Worm (Caenorhabditis elegans) whole organism, young adult: ENCODE data around the gene sqv-4.

ENCODE experiments used
- B0336.3 ChIP-seq: fragments of 200-800 bp; sonication (Bioruptor generic); IDR thresholded peaks from 2 replicates; pipeline ENCODE4 v1.3.6; 2022; ENCODE audit warnings: missing genetic modification characterization, missing compliant biosample characterization
- C06A6.2 ChIP-seq: fragments of 200-800 bp; sonication (Bioruptor generic); conservative IDR thresholded peaks from 2 replicates; pipeline ENCODE4 v1.3.6; 2022; ENCODE audit warnings: missing genetic modification characterization, missing compliant biosample characterization
- C17E4.6 ChIP-seq: fragments of 200-800 bp; sonication (Bioruptor generic); IDR thresholded peaks from 2 replicates; pipeline ENCODE4 v1.3.6; 2022; ENCODE audit warnings: missing genetic modification reagents, missing genetic modification characterization, missing compliant biosample characterization
- F33H1.4 ChIP-seq: fragments of 200-800 bp; sonication (Bioruptor generic); IDR thresholded peaks from 2 replicates; pipeline ENCODE4 v1.3.6; 2022; ENCODE audit warnings: missing genetic modification reagents, missing genetic modification characterization, missing compliant biosample characterization
- F39B2.1 ChIP-seq: fragments of 200-800 bp; sonication (Bioruptor generic); IDR thresholded peaks from 2 replicates; pipeline ENCODE4 v1.3.6; 2022; ENCODE audit warnings: missing genetic modification reagents, missing genetic modification characterization, missing compliant biosample characterization
- F52B5.7 ChIP-seq: sonication (generic microtip); optimal IDR thresholded peaks from 2 replicates; lab custom pipeline; 2016; ENCODE audit warnings: mild to moderate bottlenecking, missing genetic modification characterization, missing compliant biosample characterization
- F57C9.4 ChIP-seq: sonication (generic microtip); optimal IDR thresholded peaks from 2 replicates; lab custom pipeline; 2017; ENCODE audit warnings: mild to moderate bottlenecking, missing genetic modification characterization, missing compliant biosample characterization
- K12H6.12 ChIP-seq: fragments of 200-800 bp; sonication (Bioruptor generic); optimal IDR thresholded peaks from 2 replicates; lab custom pipeline; 2018; ENCODE audit warnings: mild to moderate bottlenecking, missing genetic modification characterization, missing compliant biosample characterization
- Y67H2A.10 ChIP-seq: fragments of 200-800 bp; sonication (Bioruptor generic); conservative IDR thresholded peaks from 2 replicates; pipeline ENCODE4 v1.3.6; 2022; ENCODE audit warnings: missing genetic modification reagents, missing genetic modification characterization, missing compliant biosample characterization
- akir-1 ChIP-seq: fragments of 200-800 bp; sonication (Bioruptor generic); optimal IDR thresholded peaks from 2 replicates; lab custom pipeline; 2018; ENCODE audit warnings: mild to moderate bottlenecking, missing genetic modification characterization, moderate library complexity, missing compliant biosample characterization
- ama-1 ChIP-seq, 3 experiments: fragments of 150-350 bp in 1 of 3; sonication (generic microtip) in 2 of 3; optimal IDR thresholded peaks; 2 replicates each; lab custom pipeline; 2014 to 2018; ENCODE audit warnings: missing biosample characterization in 2 of 3, missing genetic modification characterization in 2 of 3, missing genetic modification reagents in 2 of 3
- athp-1 ChIP-seq: sonication (generic microtip); optimal IDR thresholded peaks from 2 replicates; lab custom pipeline; 2017; ENCODE audit warnings: mild to moderate bottlenecking, missing genetic modification characterization, missing compliant biosample characterization
- bed-1 ChIP-seq: fragments of 200-800 bp; sonication (Bioruptor generic); IDR thresholded peaks from 2 replicates; pipeline ENCODE4 v1.3.6; 2022; ENCODE audit warnings: missing genetic modification reagents, missing genetic modification characterization, missing compliant biosample characterization
- cebp-2 ChIP-seq: fragments of 200-800 bp; sonication (Bioruptor generic); IDR thresholded peaks from 2 replicates; pipeline ENCODE4 v1.3.6; 2022; ENCODE audit warnings: missing genetic modification characterization, missing compliant biosample characterization
- ceh-100 ChIP-seq: fragments of 200-800 bp; sonication (Bioruptor generic); IDR thresholded peaks from 2 replicates; pipeline ENCODE4 v1.3.6; 2022; ENCODE audit warnings: missing genetic modification reagents, missing genetic modification characterization, missing compliant biosample characterization
- ceh-27 ChIP-seq: fragments of 200-800 bp; sonication (Bioruptor generic); optimal IDR thresholded peaks from 2 replicates; lab custom pipeline; 2018; ENCODE audit warnings: mild to moderate bottlenecking, missing genetic modification characterization, moderate library complexity, missing compliant biosample characterization
- ceh-91 ChIP-seq: fragments of 200-800 bp; sonication (Bioruptor generic); IDR thresholded peaks from 2 replicates; pipeline ENCODE4 v1.3.6; 2022; ENCODE audit warnings: missing genetic modification reagents, missing genetic modification characterization, missing compliant biosample characterization
- dpl-1 ChIP-seq: fragments of 150-350 bp; optimal IDR thresholded peaks from 2 replicates; lab custom pipeline; 2014; ENCODE audit warnings: missing biosample characterization, missing genetic modification reagents, missing genetic modification characterization
- ets-4 ChIP-seq: fragments of 200-800 bp; sonication (Bioruptor generic); optimal IDR thresholded peaks from 2 replicates; lab custom pipeline; 2018; ENCODE audit warnings: mild to moderate bottlenecking, missing genetic modification characterization, missing compliant biosample characterization
- fkh-3 ChIP-seq: sonication (generic microtip); optimal IDR thresholded peaks from 2 replicates; lab custom pipeline; 2016; ENCODE audit warnings: mild to moderate bottlenecking, missing genetic modification characterization, missing compliant biosample characterization
- gei-17 ChIP-seq: fragments of 200-800 bp; sonication (Bioruptor generic); optimal IDR thresholded peaks from 2 replicates; lab custom pipeline; 2018; ENCODE audit warnings: mild to moderate bottlenecking, missing genetic modification characterization, missing compliant biosample characterization
- hmg-1.2 ChIP-seq: fragments of 200-800 bp; sonication (Bioruptor generic); IDR thresholded peaks from 2 replicates; pipeline ENCODE4 v1.3.6; 2022; ENCODE audit warnings: missing genetic modification reagents, missing genetic modification characterization, missing compliant biosample characterization
- hmg-20 ChIP-seq: fragments of 200-800 bp; sonication (Bioruptor generic); IDR thresholded peaks from 2 replicates; pipeline ENCODE4 v1.3.6; 2022; ENCODE audit warnings: missing genetic modification reagents, missing genetic modification characterization, missing compliant biosample characterization
- hsf-1 ChIP-seq: fragments of 200-800 bp; sonication (Bioruptor generic); IDR thresholded peaks from 2 replicates; pipeline ENCODE4 v1.3.6; 2022; ENCODE audit warnings: missing genetic modification reagents, missing genetic modification characterization, missing compliant biosample characterization
- lag-1 ChIP-seq: fragments of 200-800 bp; sonication (Bioruptor generic); IDR thresholded peaks from 2 replicates; pipeline ENCODE4 v1.3.6; 2022; ENCODE audit warnings: missing genetic modification reagents, missing genetic modification characterization, missing compliant biosample characterization
- lin-54 ChIP-seq: fragments of 200-800 bp; sonication (Bioruptor generic); optimal IDR thresholded peaks from 2 replicates; lab custom pipeline; 2018; ENCODE audit warnings: mild to moderate bottlenecking, missing genetic modification characterization, missing compliant biosample characterization
- mel-28 ChIP-seq: sonication (generic microtip); optimal IDR thresholded peaks from 2 replicates; lab custom pipeline; 2016; ENCODE audit warnings: borderline replicate concordance, mild to moderate bottlenecking, missing genetic modification characterization, missing compliant biosample characterization
- nfyb-1 ChIP-seq: fragments of 200-800 bp; sonication (Bioruptor generic); IDR thresholded peaks from 2 replicates; pipeline ENCODE4 v1.3.6; 2022; ENCODE audit warnings: missing genetic modification reagents, missing genetic modification characterization, missing compliant biosample characterization
- nhr-179 ChIP-seq: sonication (generic microtip); optimal IDR thresholded peaks from 2 replicates; lab custom pipeline; 2016; ENCODE audit warnings: mild to moderate bottlenecking, missing genetic modification characterization, missing compliant biosample characterization
- nhr-80 ChIP-seq: sonication (generic microtip); optimal IDR thresholded peaks from 2 replicates; lab custom pipeline; 2016; ENCODE audit warnings: missing genetic modification characterization, missing compliant biosample characterization
- pbrm-1 ChIP-seq: fragments of 200-800 bp; sonication (Bioruptor generic); IDR thresholded peaks from 2 replicates; pipeline ENCODE4 v1.3.6; 2022; ENCODE audit warnings: missing genetic modification reagents, missing genetic modification characterization, missing compliant biosample characterization
- rcor-1 ChIP-seq: fragments of 200-800 bp; sonication (Bioruptor generic); IDR thresholded peaks from 2 replicates; pipeline ENCODE4 v1.3.6; 2022; ENCODE audit warnings: missing genetic modification reagents, missing genetic modification characterization, missing compliant biosample characterization
- rpc-1 ChIP-seq, 2 experiments: fragments of 150-350 bp in 1 of 2; sonication (generic microtip) in 1 of 2; optimal IDR thresholded peaks; 2 replicates each; lab custom pipeline; 2014 to 2018; ENCODE audit warnings: missing biosample characterization in 1 of 2, missing genetic modification characterization in 1 of 2, missing genetic modification reagents in 1 of 2, missing genotype in 1 of 2
- sdz-38 ChIP-seq: sonication (generic microtip); optimal IDR thresholded peaks from 2 replicates; lab custom pipeline; 2016; ENCODE audit warnings: missing genotype, missing genetic modification characterization, missing compliant biosample characterization
- snpc-1.1 ChIP-seq: sonication (generic microtip); optimal IDR thresholded peaks from 2 replicates; lab custom pipeline; 2017; ENCODE audit warnings: missing genetic modification characterization, mild to moderate bottlenecking, missing compliant biosample characterization, antibody characterized with exemption, moderate library complexity, missing genotype, missing genetic modification reagents; ENCODE audit not compliant: insufficient read depth
- snpc-1.3 ChIP-seq: sonication (generic microtip); optimal IDR thresholded peaks from 2 replicates; lab custom pipeline; 2017; ENCODE audit warnings: missing genetic modification characterization, mild to moderate bottlenecking, missing compliant biosample characterization, antibody characterized with exemption, moderate library complexity, missing genotype, missing genetic modification reagents; ENCODE audit not compliant: insufficient read depth
- somi-1 ChIP-seq: fragments of 200-800 bp; sonication (Bioruptor generic); optimal IDR thresholded peaks from 2 replicates; lab custom pipeline; 2018; ENCODE audit warnings: mild to moderate bottlenecking, missing genetic modification characterization, missing compliant biosample characterization
- sptf-2 ChIP-seq: fragments of 200-800 bp; sonication (Bioruptor generic); optimal IDR thresholded peaks from 2 replicates; lab custom pipeline; 2018; ENCODE audit warnings: mild to moderate bottlenecking, missing genetic modification characterization, missing compliant biosample characterization
- tbp1 ChIP-seq: fragments of 200-800 bp; sonication (Bioruptor generic); optimal IDR thresholded peaks from 2 replicates; lab custom pipeline; 2018; ENCODE audit warnings: mild to moderate bottlenecking, missing genetic modification characterization, missing compliant biosample characterization
- unc-130 ChIP-seq: sonication (generic microtip); optimal IDR thresholded peaks from 2 replicates; lab custom pipeline; 2016; ENCODE audit warnings: missing genetic modification reagents, missing genetic modification characterization, missing compliant biosample characterization
- unc-62 ChIP-seq: fragments of 150-350 bp; optimal IDR thresholded peaks from 2 replicates; lab custom pipeline; 2014; ENCODE audit warnings: missing biosample characterization, missing genetic modification reagents, missing genetic modification characterization
- zfh-2 ChIP-seq: fragments of 200-800 bp; sonication (Bioruptor generic); conservative IDR thresholded peaks from 2 replicates; pipeline ENCODE4 v1.3.6; 2022; ENCODE audit warnings: missing genetic modification reagents, missing genetic modification characterization, missing compliant biosample characterization
- ztf-25 ChIP-seq: fragments of 200-800 bp; sonication (Bioruptor generic); IDR thresholded peaks from 2 replicates; pipeline ENCODE4 v1.3.6; 2022; ENCODE audit warnings: missing genetic modification reagents, missing genetic modification characterization, missing compliant biosample characterization

sqv-4 gene

ce11 chrV:10693749-10694148 lies 32.5 kb upstream of the sqv-4 start (continued):
- TF ChIP-seq snpc-1.3 (no peak), rpc-1 (optimal IDR thresholded peaks at IDR 0.05; lab: Kevin White, UChicago) (no peak), rpc-1 (tag; optimal IDR thresholded peaks at IDR 0.05; lab: Kevin White, UChicago) (no peak), snpc-1.1 (no peak), ztf-25 (GFP tag; lab: Robert Waterston, UW) (no peak), hmg-20 (GFP tag; lab: Robert Waterston, UW) (no peak), hsf-1 (GFP tag; lab: Robert Waterston, UW) (no peak), pbrm-1 (GFP tag; lab: Robert Waterston, UW) (no peak), gei-17 (GFP tag; lab: Kevin White, UChicago) (no peak), bed-1 (GFP tag; lab: Robert Waterston, UW) (no peak), zfh-2 (no peak), nhr-80 (peak; percentile 98), F33H1.4 (GFP tag; lab: Robert Waterston, UW) (no peak), ets-4 (GFP tag; lab: Kevin White, UChicago) (peak; percentile 30), dpl-1 (no peak), nfyb-1 (no peak), lag-1 (no peak), fkh-3 (tag; lab: Kevin White, UChicago) (no peak), athp-1 (tag; lab: Kevin White, UChicago) (no peak), F39B2.1 (GFP tag; lab: Robert Waterston, UW) (no peak), ceh-100 (no peak), C06A6.2 (GFP tag; lab: Robert Waterston, UW) (no peak), mel-28 (no peak), akir-1 (no peak), rcor-1 (GFP tag; lab: Robert Waterston, UW) (no peak), B0336.3 (GFP tag; lab: Robert Waterston, UW) (no peak), cebp-2 (no peak), ama-1 (optimal IDR thresholded peaks at IDR 0.05; lab: Kevin White, UChicago) (no peak), ama-1 (GFP tag; optimal IDR thresholded peaks at IDR 0.05; lab: Kevin White, UChicago) (no peak), sdz-38 (tag; lab: Kevin White, UChicago) (no peak), unc-130 (GFP tag; lab: Kevin White, UChicago) (no peak), ceh-91 (GFP tag; lab: Robert Waterston, UW) (no peak), K12H6.12 (tag; lab: Kevin White, UChicago) (no peak), F57C9.4 (tag; lab: Kevin White, UChicago) (no peak)

- TF ChIP-seq lin-54 (GFP tag; lab: Kevin White, UChicago) = no peak
- TF ChIP-seq hmg-1.2 (GFP tag; lab: Robert Waterston, UW) = peak; percentile 7; the same call in 1 of the 2 replicates
- TF ChIP-seq C17E4.6 = no peak
Measured at ce11 chrV:10691313-10691712, 30.0 kb upstream of the sqv-4 start.

DNA sequence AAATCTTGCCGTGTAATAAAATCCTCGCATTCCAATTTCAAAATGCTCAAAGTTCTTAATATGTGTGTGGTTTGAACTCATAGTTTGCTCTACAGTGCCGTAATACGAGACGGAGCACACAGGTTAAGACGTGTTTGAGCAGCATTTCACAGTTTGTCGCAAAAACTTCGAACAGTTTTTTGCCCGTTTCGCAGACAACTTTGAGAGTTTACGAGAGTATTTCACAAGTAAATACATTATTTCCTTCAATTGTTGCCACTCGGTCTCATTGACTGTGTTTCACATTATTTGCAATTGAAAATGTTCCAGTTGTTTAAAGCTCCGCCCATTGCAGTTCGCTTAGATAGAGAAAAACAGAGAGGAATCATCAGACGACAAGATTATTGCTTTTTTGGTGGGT lies 26.3 kb upstream of the sqv-4 start, which contains the start of gene F29F11.20:
Gene F29F11.20 (plus strand): TSS at position 301 of the 400 bp plus-strand sequence.
- TF ChIP-seq tbp1 = no peak
- TF ChIP-seq hmg-1.2 (GFP tag; lab: Robert Waterston, UW) = no peak
- no peak for TF ChIP-seq hmg-20 (GFP tag; lab: Robert Waterston, UW)
- no peak for TF ChIP-seq somi-1
- no peak for TF ChIP-seq Y67H2A.10
- no peak for TF ChIP-seq fkh-3 (tag; lab: Kevin White, UChicago)
- no peak for TF ChIP-seq unc-62 (GFP tag; lab: Kevin White, UChicago)
- TF ChIP-seq bed-1 (GFP tag; lab: Robert Waterston, UW) = no peak
- no peak for TF ChIP-seq ceh-27
- TF ChIP-seq nhr-179 = no peak
- TF ChIP-seq sptf-2 = no peak
- TF ChIP-seq C06A6.2 (GFP tag; lab: Robert Waterston, UW) = no peak
- no peak for TF ChIP-seq lag-1
- no peak for TF ChIP-seq F52B5.7 (tag; lab: Kevin White, UChicago)
